Fruit fly (Drosophila melanogaster) whole organism, larva: Measurements from ENCODE around the gene Sf3b3.
"Not testable (repeated sequence)": the region's sequence is repeated elsewhere in the genome, so short reads cannot be mapped to it uniquely, and the experiment has no call there.

Experiments
- noc ChIP-seq: fragments of 200-800 bp; sonication (Bioruptor generic); optimal IDR thresholded peaks from 3 replicates; lab custom pipeline; 2019; ENCODE audit warnings: missing biosample characterization, mild to moderate bottlenecking, missing genetic modification characterization, moderate library complexity

Gene Sf3b3

DNA sequence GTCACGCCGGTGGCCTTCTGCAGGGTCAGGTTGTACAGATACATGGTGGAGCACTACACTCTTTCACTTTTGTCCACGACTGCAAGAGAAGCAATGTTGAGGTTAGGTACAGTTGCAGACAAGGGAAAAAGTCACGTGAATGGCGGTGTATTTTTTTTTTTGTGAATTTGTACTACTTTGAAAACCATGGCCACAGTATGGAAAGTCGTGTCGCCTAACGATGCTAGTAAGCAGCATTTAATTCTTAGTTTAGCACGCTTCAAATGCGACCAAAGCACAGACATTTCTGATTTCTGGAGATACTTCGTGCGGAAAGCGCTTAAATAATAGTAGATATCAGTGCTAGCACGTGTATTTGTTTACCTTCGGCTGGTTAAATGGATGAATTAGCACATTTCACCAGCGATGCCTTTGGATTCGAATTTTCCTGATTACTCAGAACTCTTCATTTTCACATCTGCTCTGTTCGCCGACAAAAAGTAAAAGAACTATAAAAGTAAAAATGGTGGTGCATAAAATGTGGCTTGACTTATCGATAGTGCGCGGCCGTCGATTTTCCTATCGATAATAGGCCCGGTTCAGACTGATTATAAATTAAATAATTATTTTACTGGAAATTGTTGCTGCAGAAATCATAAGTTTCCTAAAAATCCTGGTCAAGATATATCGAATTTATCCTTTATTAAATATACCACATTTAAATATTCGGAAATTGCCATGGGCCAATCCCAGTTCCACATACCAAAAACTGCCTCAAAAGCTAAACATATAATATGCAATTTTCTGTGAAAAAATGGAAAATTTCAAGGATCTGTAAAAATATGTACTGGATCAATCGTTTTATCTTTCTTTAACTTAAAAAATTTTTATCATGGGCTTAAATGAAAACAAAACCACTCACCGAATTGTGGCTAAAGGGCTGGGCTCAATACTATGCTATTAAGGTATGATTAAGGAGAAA, at the start of gene Sf3b3:
Gene Sf3b3, minus strand, starts transcription at position 489 of the 961 bp plus-strand sequence.
- peak; percentile 24 for TF ChIP-seq noc (tag; lab: Kevin White, UChicago)

DNA sequence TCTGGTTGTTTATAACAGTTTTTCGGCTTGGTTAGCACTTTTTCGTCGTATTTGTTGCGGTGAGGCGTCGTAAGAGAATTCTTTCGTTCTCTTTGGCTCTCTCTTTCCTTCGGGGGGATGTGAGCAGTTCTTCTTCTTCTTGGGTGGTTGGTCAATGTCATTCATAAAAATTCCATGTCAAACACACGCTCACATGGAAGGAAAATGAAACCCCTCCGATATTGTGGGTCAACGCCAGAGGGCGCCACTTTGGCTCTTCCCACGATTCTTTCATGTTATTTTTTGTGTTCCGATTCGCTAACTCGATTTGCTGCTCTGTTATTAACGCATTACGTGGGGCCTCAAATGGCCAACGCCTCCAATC, 49.7 kb upstream of the Sf3b3 start:
- TF ChIP-seq noc (tag; lab: Kevin White, UChicago), result no peak

DNA sequence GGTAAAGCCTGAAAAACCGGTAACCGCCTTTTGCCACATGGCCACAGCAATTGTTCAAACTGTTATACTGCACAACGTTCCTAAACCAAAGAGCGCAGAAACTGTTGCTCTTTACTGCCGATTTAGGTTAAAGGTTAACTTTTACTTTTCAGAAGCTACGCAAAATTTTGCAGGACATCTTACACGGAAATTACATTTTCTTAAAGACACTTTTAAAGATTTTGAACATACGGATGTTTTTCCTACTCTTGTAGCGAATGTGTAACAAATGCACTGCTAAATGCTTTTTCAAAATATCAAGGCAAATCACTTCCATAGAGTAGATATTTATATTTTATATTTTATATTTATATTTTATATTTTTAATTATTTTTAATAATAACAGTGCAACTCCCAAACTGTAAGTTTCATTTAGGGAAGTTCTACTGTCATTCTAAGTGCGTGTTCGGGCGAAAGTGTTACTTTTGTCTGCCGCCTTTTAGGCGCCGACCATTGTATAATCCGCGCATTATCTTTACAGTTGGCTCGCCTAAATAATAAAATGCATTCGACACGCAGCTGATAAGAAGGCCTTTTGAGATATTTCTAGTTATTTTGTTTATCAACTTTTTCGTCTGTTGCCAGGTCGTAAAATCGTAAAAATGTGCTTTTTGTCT, 49.2 kb upstream of the Sf3b3 start:
- no peak for TF ChIP-seq noc (tag; lab: Kevin White, UChicago)

DNA sequence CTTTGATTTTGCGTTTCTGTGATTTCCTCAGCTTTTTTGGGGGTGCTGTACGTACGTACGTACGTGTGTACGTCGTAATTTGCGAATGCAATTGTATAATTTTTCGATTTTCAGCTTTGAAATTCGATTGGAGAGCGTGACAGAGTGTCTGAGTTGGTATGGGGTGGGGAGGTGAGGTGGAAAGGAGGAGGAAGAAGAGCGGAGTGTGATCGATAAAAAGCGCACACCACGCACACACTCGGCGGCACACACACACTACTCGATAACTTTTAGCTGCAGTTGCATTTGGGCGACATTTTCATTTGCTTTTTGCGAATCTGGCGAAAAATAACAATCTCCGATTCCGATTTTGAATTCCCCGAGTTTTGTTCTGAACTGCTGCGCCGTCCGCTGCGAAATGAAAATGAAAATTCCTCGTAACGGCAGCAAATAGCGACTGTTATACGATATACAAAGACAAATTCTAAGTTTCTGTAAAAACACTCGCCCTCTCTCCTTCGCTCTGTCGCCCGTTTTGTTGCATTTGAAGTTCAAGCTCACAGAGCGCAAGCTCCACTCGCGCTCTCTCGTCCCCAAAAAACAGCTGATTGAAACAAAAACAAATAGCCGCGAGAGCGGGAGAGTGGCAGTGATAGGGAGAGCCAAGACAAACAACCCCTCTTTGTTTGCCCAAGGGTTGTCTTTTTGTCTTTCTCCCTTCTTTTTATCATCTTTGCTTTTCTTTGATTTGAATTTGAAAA, 48.5 kb upstream of the Sf3b3 start, which contains the start of gene CG13907:
Gene CG13907, minus strand, starts transcription at position 518 of the 740 bp plus-strand sequence.
- no peak for TF ChIP-seq noc (tag; lab: Kevin White, UChicago)

DNA sequence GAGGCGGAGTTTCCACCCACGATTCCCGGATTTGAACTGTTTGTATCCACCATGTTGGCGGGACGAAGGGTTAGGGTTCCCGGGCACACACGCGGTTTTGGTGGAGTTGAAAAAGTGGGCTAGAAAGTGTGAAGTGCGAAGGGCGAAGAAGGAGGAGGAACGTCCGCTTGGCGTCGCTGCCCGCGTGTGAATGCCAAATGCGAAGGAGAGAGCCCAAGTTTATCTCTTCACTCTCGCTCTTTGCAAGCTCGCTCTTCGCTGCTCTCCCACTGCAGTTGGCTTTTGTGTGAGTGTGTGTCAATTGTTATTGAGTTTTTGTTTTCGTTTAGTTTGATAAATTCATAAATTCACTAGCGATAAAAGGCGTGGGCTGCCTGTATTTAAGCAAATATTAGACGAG, 47.7 kb upstream of the Sf3b3 start:
- TF ChIP-seq noc (tag; lab: Kevin White, UChicago), result no peak

DNA sequence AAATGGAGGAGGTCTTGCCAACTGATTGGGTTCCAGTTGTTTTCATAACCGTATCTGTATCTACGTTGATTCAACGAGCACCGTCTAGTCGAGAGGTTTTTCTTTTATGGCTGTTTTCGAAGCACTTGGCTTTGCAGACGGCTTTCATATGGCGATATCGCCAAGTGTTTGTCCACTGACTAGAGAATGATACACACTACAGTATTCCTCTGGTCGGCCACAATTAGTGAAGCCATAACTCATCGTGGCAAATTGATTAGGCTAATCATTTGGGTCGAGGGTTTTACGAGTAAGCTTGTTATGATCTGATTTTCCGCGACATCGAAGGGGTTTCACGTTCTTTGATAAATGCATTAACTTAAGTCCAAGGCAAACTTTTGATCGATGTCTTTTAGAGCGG, 43.5 kb upstream of the Sf3b3 start:
- peak; percentile 28 for TF ChIP-seq noc (tag; lab: Kevin White, UChicago)

DNA sequence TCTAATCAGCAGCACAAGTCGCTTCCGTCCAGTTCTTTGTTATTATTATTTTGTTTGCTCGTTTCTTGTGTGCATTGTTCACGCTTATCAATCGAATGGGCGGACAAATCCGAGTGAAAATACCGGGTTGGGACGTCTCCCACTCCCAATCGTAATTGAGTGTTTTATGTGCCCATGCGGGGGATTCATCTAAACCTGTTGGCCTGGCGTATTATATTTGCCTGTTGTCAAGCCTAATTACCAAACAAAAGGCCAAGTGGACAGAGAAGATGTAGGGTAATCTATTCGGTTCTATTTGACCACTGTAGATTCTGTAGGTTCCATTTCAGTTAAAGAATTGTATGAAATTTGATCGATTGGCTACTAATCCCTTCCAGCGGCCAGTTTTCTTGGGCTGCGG, 42.9 kb upstream of the Sf3b3 start:
- TF ChIP-seq noc (tag; lab: Kevin White, UChicago), result no peak

DNA sequence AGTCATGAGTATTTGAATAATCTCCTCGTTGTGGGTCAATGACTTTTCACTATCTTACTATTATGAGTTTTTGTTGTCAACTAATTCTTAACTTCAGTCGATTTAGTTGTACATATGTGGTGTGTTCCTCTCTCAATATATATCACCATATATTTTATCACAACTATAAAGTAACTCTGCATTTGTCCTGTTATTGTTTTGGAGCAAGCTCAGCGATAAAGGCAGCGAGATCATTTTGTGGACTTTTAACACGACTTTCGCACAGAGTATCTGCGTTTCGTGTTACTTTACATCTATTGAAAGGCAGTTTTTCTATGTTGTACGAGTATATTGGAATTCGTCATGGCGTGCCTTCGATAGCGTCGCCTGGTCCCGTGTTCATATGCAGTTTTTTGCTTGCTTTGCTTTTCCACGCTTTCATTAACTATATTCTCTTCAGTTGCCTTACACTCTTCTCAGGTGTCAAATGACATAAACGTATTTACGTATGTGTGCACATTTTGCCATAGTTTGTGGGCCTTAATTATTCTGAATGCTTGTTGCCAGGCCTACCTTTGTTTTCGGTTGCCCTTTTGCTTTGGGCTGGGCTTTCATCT, 42.3 kb upstream of the Sf3b3 start:
- TF ChIP-seq noc (tag; lab: Kevin White, UChicago), result peak; percentile 17

DNA sequence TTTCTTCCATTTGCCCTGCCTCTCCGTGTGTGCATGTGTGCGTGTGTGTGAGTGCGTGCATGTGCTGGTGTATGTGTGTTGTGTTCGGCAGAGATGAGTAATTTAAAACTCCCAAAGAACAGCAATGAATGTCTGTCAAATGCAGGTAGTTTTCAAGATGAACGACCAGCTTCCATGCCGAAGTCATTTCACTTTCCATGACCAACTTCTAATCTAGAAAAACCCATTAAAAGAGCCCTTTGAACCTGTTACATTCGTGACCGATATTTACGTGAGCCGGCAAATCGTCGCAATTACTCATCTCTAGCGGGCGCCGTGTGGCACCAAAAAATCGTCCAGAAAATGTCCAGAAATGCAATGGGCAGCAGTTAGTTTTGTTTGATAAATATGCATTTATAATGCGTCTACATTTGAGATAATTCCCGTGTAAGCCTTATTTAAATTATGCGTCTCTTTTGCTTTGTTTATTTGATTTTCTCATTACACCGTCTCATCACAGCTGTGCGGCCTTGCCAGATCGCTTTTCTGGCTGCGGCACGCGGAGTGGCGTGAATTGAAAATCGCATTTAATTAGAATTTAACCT, 39.3 kb upstream of the Sf3b3 start:
- TF ChIP-seq noc (tag; lab: Kevin White, UChicago), result no peak

DNA sequence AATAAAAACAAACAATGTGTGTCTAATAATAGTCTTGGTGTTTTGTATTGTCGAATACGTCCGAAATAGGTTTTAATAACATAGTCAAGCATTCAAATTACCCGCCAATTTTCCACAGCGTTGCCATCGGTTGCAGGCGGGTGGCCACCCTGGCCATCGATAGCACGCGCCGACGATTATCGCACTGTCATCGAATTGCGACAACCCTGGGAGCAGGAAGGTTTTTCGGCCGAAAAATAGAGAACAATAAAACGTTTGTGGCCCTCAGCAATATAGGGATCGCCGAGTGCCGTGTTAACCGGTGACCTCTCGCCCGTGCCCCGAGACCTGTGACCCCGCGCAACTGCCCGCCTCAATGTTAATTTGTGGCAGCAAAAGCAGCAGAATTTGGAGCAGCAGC, 38.5 kb upstream of the Sf3b3 start, which contains the start of gene Usp10:
Gene Usp10, plus strand, starts transcription at position 187 of the 400 bp plus-strand sequence.
- TF ChIP-seq noc (tag; lab: Kevin White, UChicago), result no peak

DNA sequence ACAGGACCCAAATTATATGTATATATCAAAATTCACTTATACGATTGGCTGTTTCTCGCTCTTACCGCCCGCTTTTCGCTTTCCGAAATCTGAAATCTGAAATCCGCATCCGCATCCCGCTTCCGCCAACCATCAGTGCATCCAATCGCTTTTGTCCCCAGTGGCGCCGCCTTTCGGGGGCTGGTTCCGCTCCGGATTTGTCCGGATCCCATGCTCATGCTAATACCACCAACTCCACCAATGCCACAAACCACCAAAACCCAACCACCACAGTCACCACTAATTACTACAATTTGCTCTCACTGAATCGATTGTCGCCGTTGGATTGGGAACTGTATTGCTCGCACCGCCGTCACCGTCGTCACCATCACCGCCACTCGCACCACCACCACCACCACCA, 35.6 kb upstream of the Sf3b3 start:
- TF ChIP-seq noc (tag; lab: Kevin White, UChicago), result no peak

DNA sequence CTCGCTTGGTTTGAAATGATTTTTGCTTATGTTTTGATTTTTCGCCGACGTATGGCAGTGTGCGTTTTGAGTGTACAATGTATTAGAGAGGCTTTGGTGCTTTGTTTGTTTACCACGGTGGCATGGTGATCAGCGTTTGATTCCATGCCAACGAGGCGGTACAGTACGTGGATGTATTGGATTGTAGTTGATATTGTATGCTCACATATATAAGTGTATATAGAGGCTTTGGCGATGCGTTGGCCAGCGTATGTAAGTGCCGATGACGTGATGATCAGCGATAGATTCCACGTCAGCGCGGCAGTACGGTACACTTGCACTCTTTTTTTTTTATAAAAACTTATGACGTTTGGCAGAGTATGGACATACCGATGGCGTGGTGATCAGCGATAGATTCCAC, 31.9 kb upstream of the Sf3b3 start, which contains the start of gene CG12502:
Gene CG12502, plus strand, starts transcription at position 301 of the 400 bp plus-strand sequence.
- not testable (repeated sequence) for TF ChIP-seq noc (tag; lab: Kevin White, UChicago)

DNA sequence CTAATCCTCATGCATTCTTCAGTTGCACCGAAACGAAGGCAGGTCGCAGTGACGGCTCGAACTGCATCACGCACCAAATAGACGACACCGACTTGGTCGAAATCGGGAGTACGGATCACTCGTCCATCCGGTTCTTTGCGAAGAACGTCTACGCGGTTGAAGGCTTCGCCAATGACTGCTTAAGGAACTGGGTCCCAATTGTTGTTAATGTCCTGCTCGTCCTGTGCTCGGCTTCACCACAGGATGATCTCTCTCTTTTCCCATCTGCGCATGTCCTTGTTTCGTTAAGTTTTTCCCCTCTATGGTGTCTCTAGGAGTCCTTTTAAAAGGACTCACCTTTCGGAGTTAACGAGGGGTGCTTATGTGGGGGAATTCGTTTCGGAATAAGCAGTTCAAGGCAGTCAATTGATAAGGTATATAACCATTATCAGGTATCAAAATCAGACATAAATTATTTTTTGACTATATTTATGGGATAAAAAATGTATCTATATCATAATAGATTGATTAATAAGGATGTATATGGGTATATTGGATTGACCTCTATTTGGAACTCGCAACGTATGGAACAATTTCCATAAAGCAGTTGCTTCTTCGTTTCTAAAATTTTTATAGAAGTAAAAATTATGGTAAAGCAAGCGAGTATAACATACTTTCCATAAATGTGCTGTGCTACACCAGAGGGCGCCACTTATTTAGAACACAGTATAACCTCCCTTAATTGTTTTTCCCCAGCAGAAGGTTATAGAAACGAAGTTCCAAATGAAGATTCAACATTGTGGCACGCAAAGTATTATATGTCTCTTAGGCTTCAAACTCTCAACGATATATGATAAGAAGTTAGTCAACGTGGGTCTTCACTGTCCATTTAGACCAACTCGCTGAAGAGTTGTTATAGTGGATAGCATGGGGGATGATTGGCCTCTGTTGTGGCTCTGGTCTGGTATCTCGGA, 24.2 kb upstream of the Sf3b3 start, which contains the start of gene dpr20:
Gene dpr20, minus strand, starts transcription at position 186 of the 953 bp plus-strand sequence.
- TF ChIP-seq noc (tag; lab: Kevin White, UChicago), result peak; percentile 14

DNA sequence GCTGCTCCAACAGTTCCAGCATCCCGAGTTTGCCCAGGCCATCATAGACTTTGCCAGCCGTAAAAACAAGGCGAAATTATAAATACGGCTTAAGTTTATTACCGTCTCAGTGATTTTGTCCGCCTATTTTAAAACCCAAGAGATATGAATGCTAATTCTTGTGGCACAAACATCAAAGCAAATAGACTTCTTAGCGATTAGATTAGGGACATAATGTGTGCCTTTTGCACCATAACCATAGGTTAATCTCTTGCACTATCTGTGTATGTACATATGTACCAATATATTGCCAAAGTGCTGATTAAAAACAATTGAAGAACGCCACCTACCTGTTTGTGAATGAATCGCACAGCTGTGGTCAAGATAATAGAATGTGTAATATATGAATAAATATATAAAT, 19.1 kb upstream of the Sf3b3 start:
- peak; percentile 66 for TF ChIP-seq noc (tag; lab: Kevin White, UChicago)
